Worm (Caenorhabditis elegans) whole organism, young adult: ENCODE results near the gene vha-15.

Source experiments
- B0261.1 ChIP-seq: sonication (generic microtip); optimal IDR thresholded peaks from 2 replicates; lab custom pipeline; 2016; ENCODE audit warnings: mild to moderate bottlenecking, missing genetic modification characterization, moderate library complexity, missing compliant biosample characterization
- B0336.3 ChIP-seq: fragments of 200-800 bp; sonication (Bioruptor generic); IDR thresholded peaks from 2 replicates; pipeline ENCODE4 v1.3.6; 2022; ENCODE audit warnings: missing genetic modification characterization, missing compliant biosample characterization
- F33H1.4 ChIP-seq: fragments of 200-800 bp; sonication (Bioruptor generic); IDR thresholded peaks from 2 replicates; pipeline ENCODE4 v1.3.6; 2022; ENCODE audit warnings: missing genetic modification reagents, missing genetic modification characterization, missing compliant biosample characterization
- F49E8.2 ChIP-seq: sonication (generic microtip); optimal IDR thresholded peaks from 3 replicates; lab custom pipeline; 2017; ENCODE audit warnings: missing genetic modification characterization, mild to moderate bottlenecking, missing compliant biosample characterization, antibody characterized with exemption, moderate library complexity; ENCODE audit not compliant: insufficient read depth
- K11D2.4 ChIP-seq: fragments of 200-800 bp; sonication (Bioruptor generic); IDR thresholded peaks from 2 replicates; pipeline ENCODE4 v1.3.6; 2022; ENCODE audit warnings: missing genetic modification reagents, missing genetic modification characterization, missing compliant biosample characterization
- K12H6.12 ChIP-seq: fragments of 200-800 bp; sonication (Bioruptor generic); optimal IDR thresholded peaks from 2 replicates; lab custom pipeline; 2018; ENCODE audit warnings: mild to moderate bottlenecking, missing genetic modification characterization, missing compliant biosample characterization
- Y56A3A.18 ChIP-seq: fragments of 200-800 bp; sonication (Bioruptor generic); IDR thresholded peaks from 2 replicates; pipeline ENCODE4 v1.3.6; 2022; ENCODE audit warnings: missing genetic modification reagents, missing genetic modification characterization, missing compliant biosample characterization
- ZK185.1 ChIP-seq: sonication (generic microtip); optimal IDR thresholded peaks from 2 replicates; lab custom pipeline; 2016; ENCODE audit warnings: mild to moderate bottlenecking, missing genetic modification characterization, missing compliant biosample characterization; ENCODE audit not compliant: poor library complexity, severe bottlenecking
- ama-1 ChIP-seq, 3 experiments: fragments of 150-350 bp in 1 of 3; sonication (generic microtip) in 2 of 3; optimal IDR thresholded peaks; 2 replicates each; lab custom pipeline; 2014 to 2018; ENCODE audit warnings: missing biosample characterization in 2 of 3, missing genetic modification characterization in 2 of 3, missing genetic modification reagents in 2 of 3
- atf-7 ChIP-seq: sonication (generic microtip); optimal IDR thresholded peaks from 2 replicates; lab custom pipeline; 2017; ENCODE audit warnings: mild to moderate bottlenecking, missing genetic modification characterization, missing compliant biosample characterization
- athp-1 ChIP-seq: sonication (generic microtip); optimal IDR thresholded peaks from 2 replicates; lab custom pipeline; 2017; ENCODE audit warnings: mild to moderate bottlenecking, missing genetic modification characterization, missing compliant biosample characterization
- attf-3 ChIP-seq: fragments of 200-800 bp; sonication (Bioruptor generic); conservative IDR thresholded peaks from 2 replicates; pipeline ENCODE4 v1.3.6; 2022; ENCODE audit warnings: missing genetic modification reagents, missing genetic modification characterization, missing compliant biosample characterization
- attf-5 ChIP-seq: fragments of 200-800 bp; sonication (Bioruptor generic); optimal IDR thresholded peaks from 2 replicates; lab custom pipeline; 2018; ENCODE audit warnings: mild to moderate bottlenecking, missing genetic modification characterization, missing compliant biosample characterization
- bed-2 ChIP-seq: fragments of 200-800 bp; sonication (Bioruptor generic); IDR thresholded peaks from 2 replicates; pipeline ENCODE4 v1.3.6; 2022; ENCODE audit warnings: missing genetic modification reagents, missing genetic modification characterization, missing compliant biosample characterization
- ccch-3 ChIP-seq: fragments of 200-800 bp; sonication (Bioruptor generic); optimal IDR thresholded peaks from 2 replicates; lab custom pipeline; 2018; ENCODE audit warnings: mild to moderate bottlenecking, missing genetic modification characterization, missing compliant biosample characterization
- cebp-1 ChIP-seq, 2 experiments: fragments of 200-800 bp in 1 of 2; sonication (Bioruptor generic) in 1 of 2; sonication (generic microtip) in 1 of 2; IDR thresholded peaks in 1 of 2; optimal IDR thresholded peaks in 1 of 2; 2 replicates each; pipeline versions ENCODE4 v1.3.6 to Lab custom; 2017 to 2022; ENCODE audit warnings: missing compliant biosample characterization in 2 of 2, missing genetic modification characterization in 2 of 2, mild to moderate bottlenecking in 1 of 2, missing genetic modification reagents in 1 of 2, moderate library complexity in 1 of 2
- cebp-2 ChIP-seq: fragments of 200-800 bp; sonication (Bioruptor generic); IDR thresholded peaks from 2 replicates; pipeline ENCODE4 v1.3.6; 2022; ENCODE audit warnings: missing genetic modification characterization, missing compliant biosample characterization
- ceh-27 ChIP-seq: fragments of 200-800 bp; sonication (Bioruptor generic); optimal IDR thresholded peaks from 2 replicates; lab custom pipeline; 2018; ENCODE audit warnings: mild to moderate bottlenecking, missing genetic modification characterization, moderate library complexity, missing compliant biosample characterization
- dpff-1 ChIP-seq: sonication (generic microtip); optimal IDR thresholded peaks from 2 replicates; lab custom pipeline; 2017; ENCODE audit warnings: mild to moderate bottlenecking, missing genetic modification characterization, missing compliant biosample characterization
- egl-18 ChIP-seq: fragments of 200-800 bp; sonication (Bioruptor generic); IDR thresholded peaks from 2 replicates; pipeline ENCODE4 v1.3.6; 2022; ENCODE audit warnings: missing genetic modification reagents, missing genetic modification characterization, missing compliant biosample characterization
- ekl-4 ChIP-seq: fragments of 200-800 bp; sonication (Bioruptor generic); IDR thresholded peaks from 2 replicates; pipeline ENCODE4 v1.3.6; 2022; ENCODE audit warnings: missing genetic modification reagents, missing genetic modification characterization, missing compliant biosample characterization
- hlh-12 ChIP-seq: sonication (generic microtip); optimal IDR thresholded peaks from 2 replicates; lab custom pipeline; 2016; ENCODE audit warnings: missing genetic modification characterization, missing compliant biosample characterization
- hmg-1.2 ChIP-seq: fragments of 200-800 bp; sonication (Bioruptor generic); IDR thresholded peaks from 2 replicates; pipeline ENCODE4 v1.3.6; 2022; ENCODE audit warnings: missing genetic modification reagents, missing genetic modification characterization, missing compliant biosample characterization
- lin-35 ChIP-seq, 3 experiments: fragments of 150-350 bp in 2 of 3; sonication (generic microtip) in 1 of 3; optimal IDR thresholded peaks; 2 replicates each; lab custom pipeline; 2014 to 2018; ENCODE audit warnings: missing biosample characterization in 3 of 3, missing genetic modification characterization in 3 of 3, missing genetic modification reagents in 3 of 3
- lin-40 ChIP-seq: sonication (generic microtip); optimal IDR thresholded peaks from 2 replicates; lab custom pipeline; 2016; ENCODE audit warnings: missing genetic modification characterization, mild to moderate bottlenecking, missing compliant biosample characterization, missing genotype, missing genetic modification reagents
- madf-10 ChIP-seq: sonication (generic microtip); optimal IDR thresholded peaks from 2 replicates; lab custom pipeline; 2016; ENCODE audit warnings: mild to moderate bottlenecking, missing genetic modification characterization, missing compliant biosample characterization
- madf-6 ChIP-seq: fragments of 200-800 bp; sonication (Bioruptor generic); IDR thresholded peaks from 2 replicates; pipeline ENCODE4 v1.3.6; 2022; ENCODE audit warnings: missing genetic modification reagents, missing genetic modification characterization, missing compliant biosample characterization
- madf-8 ChIP-seq: fragments of 200-800 bp; sonication (Bioruptor generic); conservative IDR thresholded peaks from 2 replicates; pipeline ENCODE4 v1.3.6; 2022; ENCODE audit warnings: missing genetic modification reagents, missing genetic modification characterization, missing compliant biosample characterization
- nhr-27 ChIP-seq: fragments of 200-800 bp; sonication (Bioruptor generic); optimal IDR thresholded peaks from 2 replicates; lab custom pipeline; 2018; ENCODE audit warnings: mild to moderate bottlenecking, missing genetic modification characterization, moderate library complexity, missing compliant biosample characterization
- nhr-80 ChIP-seq: sonication (generic microtip); optimal IDR thresholded peaks from 2 replicates; lab custom pipeline; 2016; ENCODE audit warnings: missing genetic modification characterization, missing compliant biosample characterization
- nhr-90 ChIP-seq: sonication (generic microtip); optimal IDR thresholded peaks from 2 replicates; lab custom pipeline; 2016; ENCODE audit warnings: missing genotype, mild to moderate bottlenecking, missing genetic modification characterization, missing compliant biosample characterization
- pbrm-1 ChIP-seq: fragments of 200-800 bp; sonication (Bioruptor generic); IDR thresholded peaks from 2 replicates; pipeline ENCODE4 v1.3.6; 2022; ENCODE audit warnings: missing genetic modification reagents, missing genetic modification characterization, missing compliant biosample characterization
- pha-4 ChIP-seq: fragments of 150-350 bp; sonication (generic microtip); optimal IDR thresholded peaks from 2 replicates; lab custom pipeline; 2014; ENCODE audit warnings: missing biosample characterization, missing genetic modification reagents, missing genetic modification characterization
- rcor-1 ChIP-seq: fragments of 200-800 bp; sonication (Bioruptor generic); IDR thresholded peaks from 2 replicates; pipeline ENCODE4 v1.3.6; 2022; ENCODE audit warnings: missing genetic modification reagents, missing genetic modification characterization, missing compliant biosample characterization
- snpc-1.3 ChIP-seq: sonication (generic microtip); optimal IDR thresholded peaks from 2 replicates; lab custom pipeline; 2017; ENCODE audit warnings: missing genetic modification characterization, mild to moderate bottlenecking, missing compliant biosample characterization, antibody characterized with exemption, moderate library complexity, missing genotype, missing genetic modification reagents; ENCODE audit not compliant: insufficient read depth
- snpc-4 ChIP-seq, 5 experiments: fragments of 150-350 bp in 1 of 5; sonication (generic microtip) in 4 of 5; optimal IDR thresholded peaks; 2 replicates each; lab custom pipeline; 2014 to 2018; ENCODE audit warnings: missing genetic modification characterization in 5 of 5, missing biosample characterization in 3 of 5, antibody characterized with exemption in 2 of 5, mild to moderate bottlenecking in 2 of 5, missing compliant biosample characterization in 2 of 5, missing genotype in 2 of 5, moderate library complexity in 2 of 5, missing genetic modification reagents in 1 of 5
- sptf-2 ChIP-seq: fragments of 200-800 bp; sonication (Bioruptor generic); optimal IDR thresholded peaks from 2 replicates; lab custom pipeline; 2018; ENCODE audit warnings: mild to moderate bottlenecking, missing genetic modification characterization, missing compliant biosample characterization
- tbp1 ChIP-seq: fragments of 200-800 bp; sonication (Bioruptor generic); optimal IDR thresholded peaks from 2 replicates; lab custom pipeline; 2018; ENCODE audit warnings: mild to moderate bottlenecking, missing genetic modification characterization, missing compliant biosample characterization
- unc-62 ChIP-seq: fragments of 150-350 bp; optimal IDR thresholded peaks from 2 replicates; lab custom pipeline; 2014; ENCODE audit warnings: missing biosample characterization, missing genetic modification reagents, missing genetic modification characterization
- ztf-22 ChIP-seq: fragments of 200-800 bp; sonication (Bioruptor generic); optimal IDR thresholded peaks from 2 replicates; lab custom pipeline; 2018; ENCODE audit warnings: mild to moderate bottlenecking, missing genetic modification characterization, moderate library complexity, missing compliant biosample characterization
- ztf-26 ChIP-seq: sonication (generic microtip); optimal IDR thresholded peaks from 2 replicates; lab custom pipeline; 2017; ENCODE audit warnings: missing genetic modification characterization, missing compliant biosample characterization
- ztf-28 ChIP-seq: fragments of 200-800 bp; sonication (Bioruptor generic); IDR thresholded peaks from 2 replicates; pipeline ENCODE4 v1.3.6; 2022; ENCODE audit warnings: missing genetic modification reagents, missing genetic modification characterization, missing compliant biosample characterization

Gene vha-15

DNA sequence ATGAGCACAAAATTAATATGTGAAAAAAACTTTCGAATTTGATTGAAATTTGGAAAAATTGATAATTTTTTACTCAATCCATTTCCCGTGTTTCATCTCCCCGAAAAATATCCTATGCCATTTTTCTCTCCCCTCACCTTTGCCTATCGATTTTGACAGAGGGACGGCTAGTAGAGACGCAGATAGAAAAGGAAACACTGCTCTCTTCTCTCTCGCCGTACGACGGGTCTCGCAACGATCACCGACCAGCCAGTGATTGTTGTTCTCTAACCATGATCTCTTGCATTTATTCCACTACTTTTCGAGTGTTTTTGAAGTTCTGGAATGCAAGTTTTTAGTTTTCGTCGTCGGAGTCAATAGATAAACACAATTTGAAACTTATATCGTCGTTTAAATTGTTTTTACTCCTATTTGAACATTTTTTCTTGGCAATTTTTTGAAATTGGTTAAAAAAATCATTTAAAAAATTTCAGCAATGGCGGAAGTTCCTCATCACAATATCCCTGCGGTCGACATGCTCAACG, at the start of gene vha-15:
TSS of gene vha-15 (plus strand) at position 474 of the 524 bp plus-strand sequence.
- TF ChIP-seq madf-6 (0 out of 2 replicates have a peak, but pooled peaks have one; percentile 14), hmg-1.2 (GFP tag; lab: Robert Waterston, UW) (peak; percentile 82), unc-62 (peak; percentile 7), cebp-1 (GFP tag; IDR thresholded peaks at IDR 0.05; lab: Robert Waterston, UW) (no peak), cebp-1 (tag; optimal IDR thresholded peaks at IDR 0.05; lab: Kevin White, UChicago) (peak; percentile 62), athp-1 (tag; lab: Kevin White, UChicago) (no peak), F33H1.4 (peak; percentile 63), lin-40 (tag; lab: Kevin White, UChicago) (peak; percentile 72), madf-10 (peak; percentile 30), ztf-26 (tag; lab: Kevin White, UChicago) (no peak), lin-35 (GFP tag; optimal IDR thresholded peaks at IDR 0.05; lab: Kevin White, UChicago) (peak in 1 of 3 experiments; percentile 57), attf-5 (GFP tag; lab: Kevin White, UChicago) (peak; percentile 58), pbrm-1 (GFP tag; lab: Robert Waterston, UW) (peak; percentile 30; the same call in 1 of the 2 replicates), ccch-3 (GFP tag; lab: Kevin White, UChicago) (no peak), nhr-27 (tag; lab: Kevin White, UChicago) (no peak), ZK185.1 (tag; lab: Kevin White, UChicago) (peak; percentile 26), snpc-4 (GFP tag; optimal IDR thresholded peaks at IDR 0.05; lab: Kevin White, UChicago) (no peak), snpc-4 (tag; optimal IDR thresholded peaks at IDR 0.05; lab: Kevin White, UChicago) (peak in 1 of 4 experiments; percentile 59), nhr-80 (tag; lab: Kevin White, UChicago) (peak; percentile 69), Y56A3A.18 (GFP tag; lab: Robert Waterston, UW) (0 out of 2 replicates have a peak, but pooled peaks have one; percentile 45), pha-4 (tag; lab: Kevin White, UChicago) (peak; percentile 39), tbp1 (GFP tag; lab: Kevin White, UChicago) (peak; percentile 7), B0336.3 (no peak), ekl-4 (GFP tag; lab: Robert Waterston, UW) (peak; percentile 47; the same call in 1 of the 2 replicates), ceh-27 (GFP tag; lab: Kevin White, UChicago) (peak; percentile 48)

DNA sequence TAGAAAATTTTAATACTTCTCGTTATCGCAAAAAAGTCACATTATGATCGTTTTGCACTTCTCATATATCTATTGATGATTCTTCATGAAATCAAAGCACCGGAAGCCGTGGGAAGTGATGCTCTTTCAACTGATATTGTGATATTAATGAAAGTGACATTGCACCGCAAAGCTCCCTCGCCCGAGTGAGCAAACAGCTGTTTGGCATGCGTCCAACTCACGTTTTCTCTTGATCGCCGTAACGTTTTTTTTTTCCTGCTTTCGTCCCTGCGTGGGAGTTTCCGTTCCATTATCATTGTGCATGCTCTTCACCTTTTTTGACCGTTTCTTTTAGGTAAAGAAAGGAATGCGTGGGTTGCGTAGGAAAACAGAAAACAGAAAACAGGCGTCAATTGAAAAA, 48.8 kb upstream of the vha-15 start:
- no peak for TF ChIP-seq cebp-2 (GFP tag; lab: Robert Waterston, UW)
- no peak for TF ChIP-seq cebp-1 (GFP tag; IDR thresholded peaks at IDR 0.05; lab: Robert Waterston, UW)
- TF ChIP-seq cebp-1 (tag; optimal IDR thresholded peaks at IDR 0.05; lab: Kevin White, UChicago): no peak
- no peak for TF ChIP-seq madf-8
- TF ChIP-seq F49E8.2 (tag; lab: Kevin White, UChicago): no peak
- TF ChIP-seq rcor-1 (GFP tag; lab: Robert Waterston, UW): no peak
- TF ChIP-seq attf-3 (GFP tag; lab: Robert Waterston, UW): no peak

DNA sequence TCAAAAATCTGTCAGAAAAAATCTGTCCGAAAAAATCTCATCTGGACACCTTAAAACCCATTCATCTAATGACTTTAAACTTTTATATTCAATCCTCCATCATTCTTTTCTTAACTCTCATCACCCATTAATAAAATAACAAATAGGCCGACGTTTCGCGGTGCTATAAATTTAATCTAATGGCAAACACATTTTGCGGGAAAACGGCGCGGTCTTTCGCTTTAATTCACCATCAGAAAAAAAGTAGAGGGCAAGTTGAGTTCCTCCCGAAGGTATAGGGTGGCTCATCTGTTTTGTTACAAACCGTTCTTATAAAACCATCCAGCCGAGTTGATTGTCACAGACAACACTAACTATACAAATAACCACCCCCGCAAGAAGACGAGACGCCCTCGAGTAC, 47.0 kb upstream of the vha-15 start:
- TF ChIP-seq nhr-90 (tag; lab: Kevin White, UChicago) (no peak), atf-7 (tag; lab: Kevin White, UChicago) (no peak), egl-18 (GFP tag; lab: Robert Waterston, UW) (no peak), lin-40 (tag; lab: Kevin White, UChicago) (no peak), bed-2 (GFP tag; lab: Robert Waterston, UW) (no peak), K12H6.12 (no peak), ztf-22 (no peak), ama-1 (optimal IDR thresholded peaks at IDR 0.05; lab: Kevin White, UChicago) (no peak), ama-1 (GFP tag; optimal IDR thresholded peaks at IDR 0.05; lab: Kevin White, UChicago) (no peak), ceh-27 (GFP tag; lab: Kevin White, UChicago) (no peak), sptf-2 (GFP tag; lab: Kevin White, UChicago) (no peak), dpff-1 (tag; lab: Kevin White, UChicago) (no peak), snpc-1.3 (tag; lab: Kevin White, UChicago) (no peak), K11D2.4 (GFP tag; lab: Robert Waterston, UW) (no peak), B0261.1 (tag; lab: Kevin White, UChicago) (no peak), ztf-28 (GFP tag; lab: Robert Waterston, UW) (no peak), hlh-12 (tag; lab: Kevin White, UChicago) (no peak)
